Fruit fly (Drosophila melanogaster): ENCODE results near the gene CG10005.

- no peak for TF ChIP-seq CG17806 (tag; optimal IDR thresholded peaks at IDR 0.05)
- TF ChIP-seq CG15710 (tag; optimal IDR thresholded peaks at IDR 0.05): no peak
- TF ChIP-seq Pif1A (GFP tag; optimal IDR thresholded peaks at IDR 0.05): no peak
- TF ChIP-seq gl (tag; optimal IDR thresholded peaks at IDR 0.05): no peak
These were observed 14.7 kb upstream of the CG10005 start for dm6 chr3R:11991538-11992164.

Data from whole organism, pupa.